Fruit fly (Drosophila melanogaster) whole organism, embryonic: ENCODE results near the gene CG15356.

ENCODE experiments used
- Aef1 ChIP-seq: fragments of 200-800 bp; sonication (Bioruptor generic); IDR thresholded peaks from 3 replicates; pipeline ENCODE4 v1.3.6; 2022; ENCODE audit warnings: missing biosample characterization, missing genetic modification characterization
- CG10321 ChIP-seq: fragments of 200-800 bp; sonication (Bioruptor generic); IDR thresholded peaks from 2 replicates; pipeline ENCODE4 v1.3.6; 2022; ENCODE audit warnings: missing biosample characterization, missing genetic modification characterization
- CG12219 ChIP-seq: fragments of 200-800 bp; sonication (Bioruptor generic); optimal IDR thresholded peaks from 3 replicates; lab custom pipeline; 2018; ENCODE audit warnings: missing biosample characterization, mild to moderate bottlenecking, missing genetic modification characterization
- CG13287 ChIP-seq: fragments of 200-800 bp; sonication (Bioruptor generic); IDR thresholded peaks from 2 replicates; pipeline ENCODE4 v1.3.6; 2022; ENCODE audit warnings: missing biosample characterization, missing genetic modification characterization; ENCODE audit not compliant: partially characterized antibody
- CG16813 ChIP-seq: fragments of 200-800 bp; sonication (Bioruptor generic); IDR thresholded peaks from 3 replicates; pipeline ENCODE4 v1.3.6; 2022; ENCODE audit warnings: missing biosample characterization, missing genetic modification characterization; ENCODE audit not compliant: partially characterized antibody
- CG18599 ChIP-seq: fragments of 200-800 bp; sonication (Bioruptor generic); optimal IDR thresholded peaks from 3 replicates; lab custom pipeline; 2017; ENCODE audit warnings: missing biosample characterization, missing genetic modification characterization, mild to moderate bottlenecking, moderate library complexity, missing genetic modification reagents
- CG2116 ChIP-seq: fragments of 200-800 bp; sonication (Bioruptor generic); optimal IDR thresholded peaks from 3 replicates; lab custom pipeline; 2018; ENCODE audit warnings: missing biosample characterization, mild to moderate bottlenecking, missing genetic modification characterization
- CG2129 ChIP-seq: fragments of 200-800 bp; sonication (Bioruptor generic); IDR thresholded peaks from 2 replicates; pipeline ENCODE4 v1.3.6; 2022; ENCODE audit warnings: missing biosample characterization, missing genetic modification characterization; ENCODE audit not compliant: partially characterized antibody
- CG31388 ChIP-seq: fragments of 200-800 bp; sonication (Bioruptor generic); optimal IDR thresholded peaks from 2 replicates; lab custom pipeline; 2016; ENCODE audit warnings: missing biosample characterization, missing genetic modification characterization
- CG33557 ChIP-seq: fragments of 200-800 bp; sonication (Bioruptor generic); optimal IDR thresholded peaks from 2 replicates; lab custom pipeline; 2019; ENCODE audit warnings: missing biosample characterization, mild to moderate bottlenecking, missing genetic modification characterization, moderate library complexity
- CG3407 ChIP-seq: fragments of 200-800 bp; sonication (Bioruptor generic); optimal IDR thresholded peaks from 2 replicates; lab custom pipeline; 2018; ENCODE audit warnings: missing biosample characterization, mild to moderate bottlenecking, missing genetic modification characterization
- CG6683 ChIP-seq: fragments of 200-800 bp; sonication (Bioruptor generic); optimal IDR thresholded peaks from 2 replicates; lab custom pipeline; 2017; ENCODE audit warnings: missing biosample characterization, mild to moderate bottlenecking, missing genetic modification characterization, missing genetic modification reagents
- CG7839 ChIP-seq: fragments of 200-800 bp; sonication (Bioruptor generic); optimal IDR thresholded peaks from 3 replicates; lab custom pipeline; 2018; ENCODE audit warnings: missing biosample characterization, mild to moderate bottlenecking, missing genetic modification characterization, moderate library complexity
- CG9932 ChIP-seq: fragments of 200-800 bp; sonication (Bioruptor generic); IDR thresholded peaks from 2 replicates; pipeline ENCODE4 v1.3.6; 2022; ENCODE audit warnings: missing biosample characterization, missing genetic modification characterization
- CrebB ChIP-seq: fragments of 200-800 bp; sonication (Bioruptor generic); optimal IDR thresholded peaks from 3 replicates; lab custom pipeline; 2018; ENCODE audit warnings: missing biosample characterization, mild to moderate bottlenecking, missing genetic modification characterization
- Dbx ChIP-seq: fragments of 200-800 bp; sonication (Bioruptor generic); IDR thresholded peaks from 3 replicates; pipeline ENCODE4 v1.3.6; 2022; ENCODE audit warnings: missing biosample characterization, missing genetic modification characterization
- Dref ChIP-seq: fragments of 200-800 bp; sonication (Bioruptor generic); IDR thresholded peaks from 2 replicates; pipeline ENCODE4 v1.3.6; 2022; ENCODE audit warnings: missing biosample characterization, missing genetic modification characterization
- Fer2 ChIP-seq: fragments of 200-800 bp; sonication (Bioruptor generic); optimal IDR thresholded peaks from 2 replicates; lab custom pipeline; 2018; ENCODE audit warnings: missing biosample characterization, mild to moderate bottlenecking, missing genetic modification characterization, moderate library complexity
- Gug ChIP-seq: fragments of 200-800 bp; sonication (Bioruptor generic); IDR thresholded peaks from 4 replicates; pipeline ENCODE4 v1.3.6; 2022; ENCODE audit warnings: missing biosample characterization, missing genetic modification characterization
- HLH4C ChIP-seq: fragments of 200-800 bp; sonication (Bioruptor generic); IDR thresholded peaks from 3 replicates; pipeline ENCODE4 v1.3.6; 2022; ENCODE audit warnings: missing biosample characterization, missing genetic modification characterization; ENCODE audit not compliant: partially characterized antibody
- Hr78 ChIP-seq, 2 experiments: fragments of 200-800 bp in 1 of 2; fragments of >200 bp in 1 of 2; sonication (Bioruptor generic) in 1 of 2; optimal IDR thresholded peaks; 2 replicates each; lab custom pipeline; 2017 to 2019; ENCODE audit warnings: missing biosample characterization in 2 of 2, missing genetic modification characterization in 2 of 2, mild to moderate bottlenecking in 1 of 2, moderate library complexity in 1 of 2
- Neu2 ChIP-seq: fragments of 200-800 bp; sonication (Bioruptor generic); optimal IDR thresholded peaks from 3 replicates; lab custom pipeline; 2016; ENCODE audit warnings: missing biosample characterization, missing genetic modification characterization, borderline replicate concordance
- Nf-YC ChIP-seq: fragments of 200-800 bp; optimal IDR thresholded peaks from 3 replicates; lab custom pipeline; 2019; ENCODE audit warnings: missing biosample characterization, mild to moderate bottlenecking, missing genetic modification characterization, moderate library complexity
- Oli ChIP-seq: fragments of 200-800 bp; sonication (Bioruptor generic); optimal IDR thresholded peaks from 2 replicates; lab custom pipeline; 2018; ENCODE audit warnings: missing biosample characterization, mild to moderate bottlenecking, missing genetic modification characterization, moderate library complexity
- PHDP ChIP-seq: fragments of 200-800 bp; sonication (Bioruptor generic); optimal IDR thresholded peaks from 3 replicates; lab custom pipeline; 2018; ENCODE audit warnings: missing biosample characterization, mild to moderate bottlenecking, missing genetic modification characterization, moderate library complexity
- Rfx ChIP-seq: fragments of 200-800 bp; sonication (Bioruptor generic); IDR thresholded peaks from 2 replicates; pipeline ENCODE4 v1.3.6; 2022; ENCODE audit warnings: missing biosample characterization, missing genetic modification characterization
- aop ChIP-seq: fragments of 200-800 bp; sonication (Bioruptor generic); IDR thresholded peaks from 2 replicates; pipeline ENCODE4 v1.3.6; 2022; ENCODE audit warnings: missing biosample characterization, missing genetic modification characterization
- bbx ChIP-seq: fragments of 200-800 bp; sonication (Bioruptor generic); IDR thresholded peaks from 2 replicates; pipeline ENCODE4 v1.3.6; 2022; ENCODE audit warnings: missing biosample characterization, missing genetic modification characterization; ENCODE audit not compliant: partially characterized antibody
- dimm ChIP-seq: fragments of 200-800 bp; sonication (Bioruptor generic); IDR thresholded peaks from 2 replicates; pipeline ENCODE4 v1.3.6; 2022; ENCODE audit warnings: missing biosample characterization, missing genetic modification characterization
- dpn ChIP-seq, 2 experiments: fragments of 200-800 bp; sonication (Bioruptor generic); optimal IDR thresholded peaks; 3 replicates each; lab custom pipeline; 2016; ENCODE audit warnings: missing biosample characterization in 2 of 2, missing genetic modification characterization in 2 of 2
- emc ChIP-seq: fragments of 200-800 bp; sonication (Bioruptor generic); optimal IDR thresholded peaks from 2 replicates; lab custom pipeline; 2016; ENCODE audit warnings: missing biosample characterization, missing genetic modification characterization
- en ChIP-seq: fragments of 200-800 bp; sonication (Bioruptor generic); optimal IDR thresholded peaks from 2 replicates; lab custom pipeline; 2016; ENCODE audit warnings: missing biosample characterization, missing genetic modification characterization
- ftz-f1 ChIP-seq: fragments of 200-800 bp; sonication (Bioruptor generic); optimal IDR thresholded peaks from 2 replicates; lab custom pipeline; 2016; ENCODE audit warnings: missing biosample characterization, missing genetic modification characterization
- kah ChIP-seq: fragments of 200-800 bp; sonication (Bioruptor generic); optimal IDR thresholded peaks from 2 replicates; lab custom pipeline; 2018; ENCODE audit warnings: missing biosample characterization, mild to moderate bottlenecking, missing genetic modification characterization
- knrl ChIP-seq: fragments of 200-800 bp; sonication (Bioruptor generic); IDR thresholded peaks from 3 replicates; pipeline ENCODE4 v1.3.6; 2022; ENCODE audit warnings: missing biosample characterization, missing genetic modification characterization; ENCODE audit not compliant: partially characterized antibody
- luna ChIP-seq: fragments of 200-800 bp; sonication (Bioruptor generic); optimal IDR thresholded peaks from 2 replicates; lab custom pipeline; 2016; ENCODE audit warnings: missing biosample characterization, missing genetic modification characterization
- nau ChIP-seq: fragments of 200-800 bp; sonication (Bioruptor generic); optimal IDR thresholded peaks from 3 replicates; lab custom pipeline; 2017; ENCODE audit warnings: missing biosample characterization, mild to moderate bottlenecking, missing genetic modification characterization, missing genetic modification reagents
- nmo ChIP-seq: fragments of 200-800 bp; sonication (Bioruptor generic); optimal IDR thresholded peaks from 2 replicates; lab custom pipeline; 2018; ENCODE audit warnings: missing biosample characterization, mild to moderate bottlenecking, missing genetic modification characterization, moderate library complexity
- oc ChIP-seq: fragments of 200-800 bp; sonication (Bioruptor generic); optimal IDR thresholded peaks from 2 replicates; lab custom pipeline; 2018; ENCODE audit warnings: missing biosample characterization, mild to moderate bottlenecking, missing genetic modification characterization, moderate library complexity
- phol ChIP-seq: fragments of 200-800 bp; sonication (Bioruptor generic); optimal IDR thresholded peaks from 3 replicates; lab custom pipeline; 2018; ENCODE audit warnings: missing biosample characterization, mild to moderate bottlenecking, missing genetic modification characterization, moderate library complexity
- psq ChIP-seq: fragments of 200-800 bp; sonication (Bioruptor generic); optimal IDR thresholded peaks from 2 replicates; lab custom pipeline; 2017; ENCODE audit warnings: missing biosample characterization, missing genetic modification characterization
- pzg ChIP-seq: fragments of 200-800 bp; sonication (Bioruptor generic); optimal IDR thresholded peaks from 3 replicates; lab custom pipeline; 2018; ENCODE audit warnings: missing biosample characterization, mild to moderate bottlenecking, missing genetic modification characterization, moderate library complexity
- row ChIP-seq: fragments of 200-800 bp; sonication (Bioruptor generic); IDR thresholded peaks from 3 replicates; pipeline ENCODE4 v1.3.6; 2022; ENCODE audit warnings: missing biosample characterization, missing genetic modification characterization
- stwl ChIP-seq: fragments of 200-800 bp; sonication (Bioruptor generic); optimal IDR thresholded peaks from 3 replicates; lab custom pipeline; 2018; ENCODE audit warnings: missing biosample characterization, mild to moderate bottlenecking, missing genetic modification characterization, moderate library complexity
- twi ChIP-seq: fragments of 200-800 bp; optimal IDR thresholded peaks from 2 replicates; lab custom pipeline; 2019; ENCODE audit warnings: missing biosample characterization, mild to moderate bottlenecking, missing genetic modification characterization, moderate library complexity
- unc-4 ChIP-seq: fragments of 200-800 bp; sonication (Bioruptor generic); IDR thresholded peaks from 2 replicates; pipeline ENCODE4 v1.3.6; 2022; ENCODE audit warnings: missing biosample characterization, missing genetic modification characterization; ENCODE audit not compliant: partially characterized antibody
- vfl ChIP-seq: fragments of 200-800 bp; sonication (Bioruptor generic); optimal IDR thresholded peaks from 2 replicates; lab custom pipeline; 2016; ENCODE audit warnings: missing biosample characterization, missing genetic modification characterization
- zfh2 ChIP-seq: fragments of 200-800 bp; sonication (Bioruptor generic); optimal IDR thresholded peaks from 2 replicates; lab custom pipeline; 2016; ENCODE audit warnings: missing biosample characterization, missing genetic modification characterization

The CG15356 gene

dm6 chr2L:1987434-1988191 lies 7.1 kb upstream of the CG15356 start, which contains the start of gene Got2 (continued):
- TF ChIP-seq en (GFP tag; lab: Kevin White, UChicago): no peak
- peak; percentile 37 for TF ChIP-seq CG2116
- no peak for TF ChIP-seq Gug (GFP tag; lab: Robert Waterston, UW)
- peak; percentile 5 for TF ChIP-seq vfl (GFP tag; lab: Kevin White, UChicago)
- peak; percentile 31 for TF ChIP-seq Oli (tag; lab: Kevin White, UChicago)
- peak; percentile 81 for TF ChIP-seq bbx (GFP tag; lab: Robert Waterston, UW)
- peak; percentile 28 for TF ChIP-seq zfh2 (GFP tag; lab: Kevin White, UChicago)
- peak; percentile 62 for TF ChIP-seq CG9932 (GFP tag; lab: Robert Waterston, UW)
- peak; percentile 18; the same call in 1 of the 2 replicates for TF ChIP-seq CG2129
- peak; percentile 85 for TF ChIP-seq ftz-f1 (GFP tag; lab: Kevin White, UChicago)
- 0 out of 3 replicates have a peak, but pooled peaks have one; percentile 29 for TF ChIP-seq Dbx (GFP tag; lab: Robert Waterston, UW)
- peak; percentile 17 for TF ChIP-seq nmo
- TF ChIP-seq CG31388: no peak
- TF ChIP-seq Nf-YC: no peak
- TF ChIP-seq emc (GFP tag; lab: Kevin White, UChicago): no peak
- TF ChIP-seq Rfx: peak; percentile 65
- peak; percentile 10 for TF ChIP-seq PHDP
- TF ChIP-seq unc-4 (GFP tag; lab: Robert Waterston, UW): peak; percentile 84
- TF ChIP-seq Fer2 (tag; lab: Kevin White, UChicago): no peak
- peak; percentile 16 for TF ChIP-seq kah
- no peak for TF ChIP-seq Aef1 (GFP tag; lab: Robert Waterston, UW)
- TF ChIP-seq Hr78 (GFP tag; optimal IDR thresholded peaks at IDR 0.05; lab: Kevin White, UChicago): peak in 1 of 2 experiments; percentile 83
- TF ChIP-seq CG12219 (GFP tag; lab: Kevin White, UChicago): no peak
- peak; percentile 48 for TF ChIP-seq CG7839 (tag; lab: Kevin White, UChicago)
- peak; percentile 54 for TF ChIP-seq Dref
- no peak for TF ChIP-seq CG33557 (GFP tag; lab: Kevin White, UChicago)
- TF ChIP-seq phol (tag; lab: Kevin White, UChicago): no peak
- peak; percentile 34 for TF ChIP-seq pzg (GFP tag; lab: Kevin White, UChicago)
- TF ChIP-seq dimm (GFP tag; lab: Robert Waterston, UW): no peak
- TF ChIP-seq dpn (GFP tag; optimal IDR thresholded peaks at IDR 0.05; lab: Kevin White, UChicago): no peak
- peak; percentile 78 for TF ChIP-seq HLH4C
- TF ChIP-seq row (GFP tag; lab: Robert Waterston, UW): peak; percentile 85
- no peak for TF ChIP-seq psq (GFP tag; lab: Kevin White, UChicago)
- peak; percentile 78 for TF ChIP-seq CG16813 (GFP tag; lab: Robert Waterston, UW)
- no peak for TF ChIP-seq Neu2 (GFP tag; lab: Kevin White, UChicago)
- TF ChIP-seq nau (GFP tag; lab: Kevin White, UChicago): no peak
- peak; percentile 87 for TF ChIP-seq CG10321 (GFP tag; lab: Robert Waterston, UW)
- TF ChIP-seq twi (tag; lab: Kevin White, UChicago): no peak
- TF ChIP-seq CG3407 (GFP tag; lab: Kevin White, UChicago): no peak
- TF ChIP-seq CG18599 (GFP tag; lab: Kevin White, UChicago): peak; percentile 43
- TF ChIP-seq CG6683: no peak
- peak; percentile 93 for TF ChIP-seq CG13287 (GFP tag; lab: Robert Waterston, UW)
- TF ChIP-seq stwl: no peak
- peak; percentile 85 for TF ChIP-seq knrl (GFP tag; lab: Robert Waterston, UW)
- TF ChIP-seq oc: no peak
- 0 out of 2 replicates have a peak, but pooled peaks have one; percentile 20 for TF ChIP-seq aop (GFP tag; lab: Robert Waterston, UW)
- no peak for TF ChIP-seq CrebB (tag; lab: Kevin White, UChicago)
- TF ChIP-seq luna: no peak
